Worm (Caenorhabditis elegans) whole organism, L4/young adult: Measurements from ENCODE around the gene ZK1307.8.

Source experiments
- W03F9.2 ChIP-seq: fragments of 150-350 bp; optimal IDR thresholded peaks from 2 replicates; lab custom pipeline; 2014; ENCODE audit warnings: missing biosample characterization, missing genetic modification characterization
- dao-5 ChIP-seq: sonication (generic microtip); optimal IDR thresholded peaks from 2 replicates; lab custom pipeline; 2016; ENCODE audit warnings: missing genotype, missing genetic modification characterization, moderate library complexity, missing compliant biosample characterization

DNA sequence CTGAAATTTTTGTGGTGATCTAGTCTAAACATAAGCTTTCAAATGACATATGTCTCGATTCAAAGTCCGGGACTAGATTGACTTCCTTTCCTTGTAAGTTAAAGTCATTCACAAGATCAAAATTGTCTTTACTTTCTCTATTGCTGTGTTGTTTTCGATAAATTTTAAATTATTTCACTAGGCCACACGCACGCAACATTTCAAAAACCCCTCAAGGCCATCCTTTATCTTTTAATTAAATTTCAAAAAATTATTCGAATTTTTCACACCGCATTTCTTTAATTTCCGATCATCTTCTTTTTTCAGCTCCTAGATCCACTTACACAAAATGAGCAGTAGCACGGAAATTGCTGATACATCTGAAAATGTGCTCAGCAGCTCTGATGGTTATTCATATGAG is 11.9 kb downstream of the ZK1307.8 start, which contains the start of gene ZK1307.7:
- TF ChIP-seq dao-5 (tag; lab: Kevin White, UChicago) (no peak), W03F9.2 (no peak)
